Worm (Caenorhabditis elegans) whole organism, mixed stage, embryonic: ENCODE results near the gene Y4C6B.3.

Experiments
- bed-3 ChIP-seq: fragments of 200-800 bp; sonication (Bioruptor generic); optimal IDR thresholded peaks from 3 replicates; lab custom pipeline; 2018; ENCODE audit warnings: mild to moderate bottlenecking, missing genetic modification characterization, moderate library complexity, missing compliant biosample characterization
- blmp-1 ChIP-seq: fragments of 150-350 bp; optimal IDR thresholded peaks from 2 replicates; lab custom pipeline; 2014; ENCODE audit warnings: missing biosample characterization, missing genetic modification characterization
- ceh-39 ChIP-seq: fragments of 150-350 bp; optimal IDR thresholded peaks from 2 replicates; lab custom pipeline; 2014; ENCODE audit warnings: missing biosample characterization, missing genetic modification characterization
- ceh-43 ChIP-seq: fragments of 200-800 bp; sonication (Bioruptor generic); optimal IDR thresholded peaks from 2 replicates; lab custom pipeline; 2018; ENCODE audit warnings: mild to moderate bottlenecking, missing genetic modification characterization, moderate library complexity, missing compliant biosample characterization
- ceh-83 ChIP-seq: fragments of 200-800 bp; sonication (Bioruptor generic); optimal IDR thresholded peaks from 2 replicates; lab custom pipeline; 2018; ENCODE audit warnings: mild to moderate bottlenecking, missing genetic modification characterization, missing compliant biosample characterization
- ces-1 ChIP-seq: fragments of 150-350 bp; optimal IDR thresholded peaks from 2 replicates; lab custom pipeline; 2014; ENCODE audit warnings: missing biosample characterization, missing genetic modification reagents, missing genetic modification characterization
- cnd-1 ChIP-seq: fragments of 200-800 bp; sonication (Bioruptor generic); optimal IDR thresholded peaks from 2 replicates; lab custom pipeline; 2018; ENCODE audit warnings: mild to moderate bottlenecking, missing genetic modification characterization, missing compliant biosample characterization
- elt-1 ChIP-seq: sonication (generic microtip); optimal IDR thresholded peaks from 2 replicates; lab custom pipeline; 2017; ENCODE audit warnings: missing genetic modification characterization, mild to moderate bottlenecking, missing compliant biosample characterization, antibody characterized with exemption, moderate library complexity, borderline replicate concordance; ENCODE audit not compliant: insufficient read depth
- elt-3 ChIP-seq: fragments of 150-350 bp; optimal IDR thresholded peaks from 2 replicates; lab custom pipeline; 2014; ENCODE audit warnings: missing biosample characterization, missing genetic modification characterization
- flh-1 ChIP-seq: fragments of 200-800 bp; sonication (Bioruptor generic); optimal IDR thresholded peaks from 2 replicates; lab custom pipeline; 2018; ENCODE audit warnings: mild to moderate bottlenecking, missing genetic modification characterization, moderate library complexity, missing compliant biosample characterization
- ham-2 ChIP-seq: fragments of 200-800 bp; sonication (Bioruptor generic); optimal IDR thresholded peaks from 2 replicates; lab custom pipeline; 2018; ENCODE audit warnings: mild to moderate bottlenecking, missing genetic modification characterization, missing compliant biosample characterization
- hlh-1 ChIP-seq: fragments of 150-350 bp; optimal IDR thresholded peaks from 2 replicates; lab custom pipeline; 2014; ENCODE audit warnings: missing biosample characterization, missing genetic modification reagents, missing genetic modification characterization
- lin-13 ChIP-seq: fragments of 150-350 bp; optimal IDR thresholded peaks from 2 replicates; lab custom pipeline; 2014; ENCODE audit warnings: missing biosample characterization, missing genetic modification characterization
- lsy-2 ChIP-seq: fragments of 150-350 bp; optimal IDR thresholded peaks from 2 replicates; lab custom pipeline; 2014; ENCODE audit warnings: missing biosample characterization, missing genetic modification characterization
- mab-5 ChIP-seq: fragments of 150-350 bp; optimal IDR thresholded peaks from 2 replicates; lab custom pipeline; 2014; ENCODE audit warnings: missing biosample characterization, missing genetic modification characterization
- mep-1 ChIP-seq: fragments of 150-350 bp; optimal IDR thresholded peaks from 2 replicates; lab custom pipeline; 2017; ENCODE audit warnings: missing biosample characterization, missing genetic modification reagents, missing genetic modification characterization, inconsistent platforms
- mls-2 ChIP-seq: sonication (generic microtip); optimal IDR thresholded peaks from 2 replicates; lab custom pipeline; 2016; ENCODE audit warnings: mild to moderate bottlenecking, missing genetic modification characterization, moderate library complexity, missing compliant biosample characterization
- nhr-12 ChIP-seq: fragments of 150-350 bp; optimal IDR thresholded peaks from 2 replicates; lab custom pipeline; 2014; ENCODE audit warnings: missing biosample characterization, missing genetic modification characterization
- nhr-2 ChIP-seq: fragments of 150-350 bp; optimal IDR thresholded peaks from 2 replicates; lab custom pipeline; 2014; ENCODE audit warnings: missing biosample characterization, missing genetic modification characterization
- nhr-28 ChIP-seq: fragments of 150-350 bp; optimal IDR thresholded peaks from 2 replicates; lab custom pipeline; 2014; ENCODE audit warnings: missing biosample characterization, missing genetic modification characterization
- nhr-76 ChIP-seq: sonication (generic microtip); optimal IDR thresholded peaks from 2 replicates; lab custom pipeline; 2017; ENCODE audit warnings: missing biosample characterization, missing genetic modification characterization
- pha-4 ChIP-seq: fragments of 150-350 bp; optimal IDR thresholded peaks from 2 replicates; lab custom pipeline; 2018; ENCODE audit warnings: missing biosample characterization, missing genetic modification reagents, missing genetic modification characterization
- sem-2 ChIP-seq: fragments of 200-800 bp; sonication (Bioruptor generic); optimal IDR thresholded peaks from 2 replicates; lab custom pipeline; 2018; ENCODE audit warnings: mild to moderate bottlenecking, missing genetic modification characterization, missing compliant biosample characterization
- snpc-4 ChIP-seq: fragments of 150-350 bp; optimal IDR thresholded peaks from 2 replicates; lab custom pipeline; 2014; ENCODE audit warnings: missing biosample characterization, missing genetic modification characterization
- sptf-1 ChIP-seq: sonication (generic microtip); optimal IDR thresholded peaks from 2 replicates; lab custom pipeline; 2017; ENCODE audit warnings: mild to moderate bottlenecking, missing genetic modification characterization, moderate library complexity, missing compliant biosample characterization
- unc-120 ChIP-seq: sonication (generic microtip); optimal IDR thresholded peaks from 2 replicates; lab custom pipeline; 2017; ENCODE audit warnings: missing genetic modification characterization, missing compliant biosample characterization; ENCODE audit not compliant: poor library complexity, severe bottlenecking
- unc-39 ChIP-seq: fragments of 150-350 bp; optimal IDR thresholded peaks from 2 replicates; lab custom pipeline; 2014; ENCODE audit warnings: missing biosample characterization, missing genetic modification characterization
- unc-62 ChIP-seq: fragments of 150-350 bp; optimal IDR thresholded peaks from 2 replicates; lab custom pipeline; 2014; ENCODE audit warnings: missing biosample characterization, missing genetic modification reagents, missing genetic modification characterization
- zip-8 ChIP-seq: fragments of 150-350 bp; optimal IDR thresholded peaks from 2 replicates; lab custom pipeline; 2014; ENCODE audit warnings: missing biosample characterization, missing genetic modification characterization
- ztf-11 ChIP-seq: fragments of 150-350 bp; optimal IDR thresholded peaks from 2 replicates; lab custom pipeline; 2014; ENCODE audit warnings: missing biosample characterization, missing genetic modification characterization

The Y4C6B.3 gene

ce11 chrIV:5332178-5332577, at the start of gene Y4C6B.3:
TSS of gene Y4C6B.3 (plus strand) at chrIV:5332478.
- no peak for TF ChIP-seq sem-2
- peak; percentile 65 for TF ChIP-seq zip-8 (tag; lab: Kevin White, UChicago)
- TF ChIP-seq, all 35 proteins: peak for 1

DNA sequence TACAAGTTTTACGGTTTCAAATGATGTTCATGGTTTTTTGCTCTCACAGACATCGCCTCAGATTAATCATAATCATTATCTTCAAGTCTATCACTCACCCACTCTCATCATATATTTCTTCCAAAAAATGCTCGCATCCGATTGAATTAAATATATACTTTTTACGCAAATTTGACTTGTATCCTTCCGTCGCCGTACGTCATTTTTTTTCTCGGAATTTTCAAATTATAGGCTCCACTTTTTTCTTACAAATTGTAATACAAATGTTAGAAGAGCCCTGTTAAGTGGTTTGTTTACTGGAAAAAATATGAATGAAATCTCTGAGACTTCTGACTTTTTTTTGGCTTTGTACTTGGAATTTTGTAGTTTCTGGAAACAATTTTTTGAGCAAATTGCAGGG, 45.1 kb upstream of the Y4C6B.3 start:
- no peak for TF ChIP-seq ceh-43 (GFP tag; lab: Kevin White, UChicago)
- TF ChIP-seq snpc-4 (tag; lab: Kevin White, UChicago): no peak
- TF ChIP-seq ztf-11: no peak
- no peak for TF ChIP-seq bed-3 (GFP tag; lab: Kevin White, UChicago)
- TF ChIP-seq mep-1 (tag; lab: Kevin White, UChicago): no peak
- no peak for TF ChIP-seq pha-4
- TF ChIP-seq zip-8 (tag; lab: Kevin White, UChicago): no peak
- no peak for TF ChIP-seq elt-3
- TF ChIP-seq ceh-83 (GFP tag; lab: Kevin White, UChicago): no peak
- no peak for TF ChIP-seq nhr-28
- no peak for TF ChIP-seq lsy-2 (tag; lab: Kevin White, UChicago)
- no peak for TF ChIP-seq sptf-1 (tag; lab: Kevin White, UChicago)
- no peak for TF ChIP-seq unc-39
- TF ChIP-seq mab-5 (tag; lab: Kevin White, UChicago): no peak
- no peak for TF ChIP-seq lin-13

- TF ChIP-seq nhr-2 (tag; lab: Kevin White, UChicago): no peak
- no peak for TF ChIP-seq elt-1 (tag; lab: Kevin White, UChicago)
- TF ChIP-seq pha-4: no peak
- TF ChIP-seq mls-2 (tag; lab: Kevin White, UChicago): no peak
- TF ChIP-seq elt-3: no peak
- no peak for TF ChIP-seq sptf-1 (tag; lab: Kevin White, UChicago)
- TF ChIP-seq mep-1 (tag; lab: Kevin White, UChicago): no peak
These were observed 43.3 kb upstream of the Y4C6B.3 start for ce11 chrIV:5288932-5289331.

DNA sequence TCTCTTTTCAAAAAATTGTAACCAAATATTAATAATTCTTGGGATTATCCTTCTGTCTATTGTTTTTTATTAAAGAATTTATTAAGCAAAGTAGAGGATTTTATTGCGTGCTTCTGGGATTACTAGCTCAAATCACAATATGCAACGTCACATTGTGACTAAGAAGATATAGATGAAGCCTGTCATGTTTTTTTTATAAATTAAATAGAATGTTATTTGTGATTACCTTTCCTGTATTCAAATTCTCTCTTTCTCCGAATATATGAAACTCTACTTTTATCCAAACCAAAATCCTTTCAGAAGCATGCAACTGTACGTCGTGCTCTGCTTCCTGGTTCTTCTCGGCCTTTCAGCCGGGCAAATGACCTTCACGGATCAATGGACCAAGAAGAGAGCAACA, 41.7 kb upstream of the Y4C6B.3 start, which contains the start of gene nlp-47:
nlp-47 (plus strand) TSS at position 301 of the 400 bp plus-strand sequence.
- TF ChIP-seq unc-120 (no peak), sem-2 (no peak), nhr-2 (tag; lab: Kevin White, UChicago) (no peak), hlh-1 (tag; lab: Kevin White, UChicago) (no peak), bed-3 (GFP tag; lab: Kevin White, UChicago) (no peak), ces-1 (GFP tag; lab: Kevin White, UChicago) (no peak), ham-2 (GFP tag; lab: Kevin White, UChicago) (no peak), pha-4 (no peak), zip-8 (tag; lab: Kevin White, UChicago) (no peak), nhr-76 (tag; lab: Kevin White, UChicago) (no peak), ztf-11 (no peak), sptf-1 (tag; lab: Kevin White, UChicago) (no peak), elt-3 (no peak), unc-62 (GFP tag; lab: Kevin White, UChicago) (no peak), blmp-1 (tag; lab: Kevin White, UChicago) (no peak), ceh-43 (GFP tag; lab: Kevin White, UChicago) (no peak), ceh-83 (GFP tag; lab: Kevin White, UChicago) (no peak)

DNA sequence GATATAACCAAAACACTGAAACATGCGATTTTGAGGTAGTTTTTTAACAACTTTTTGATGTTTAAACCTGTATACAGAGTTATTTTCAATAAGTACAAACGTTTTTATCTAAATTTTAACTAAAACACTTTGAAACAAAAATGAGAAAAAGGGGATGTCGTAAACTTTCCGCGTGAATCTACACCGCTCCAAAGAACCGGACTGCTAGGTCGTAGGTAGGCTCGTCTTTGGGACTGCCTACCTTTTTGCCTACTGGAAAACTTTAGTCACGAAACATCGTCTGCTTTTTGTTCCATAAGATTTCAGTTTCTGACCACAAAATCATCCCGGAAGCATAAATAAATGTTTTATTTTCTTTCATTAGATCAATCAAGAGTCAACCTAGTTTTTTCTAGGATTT, 41.1 kb upstream of the Y4C6B.3 start:
- TF ChIP-seq mep-1 (tag; lab: Kevin White, UChicago): no peak
- TF ChIP-seq, all 35 proteins: peak for 0

- TF ChIP-seq ztf-11: no peak
- no peak for TF ChIP-seq nhr-12
- TF ChIP-seq unc-62 (GFP tag; lab: Kevin White, UChicago): no peak
- no peak for TF ChIP-seq ceh-39 (tag; lab: Kevin White, UChicago)
- TF ChIP-seq mep-1 (tag; lab: Kevin White, UChicago): no peak
- TF ChIP-seq flh-1 (GFP tag; lab: Kevin White, UChicago): no peak
- TF ChIP-seq elt-3: no peak
- no peak for TF ChIP-seq cnd-1
- no peak for TF ChIP-seq elt-1 (tag; lab: Kevin White, UChicago)
These were observed 37.8 kb upstream of the Y4C6B.3 start for ce11 chrIV:5294467-5294866.
